Worm (Caenorhabditis elegans) whole organism, midembryonic: Measurements from ENCODE around the gene mbl-1.

ENCODE experiments used
- T22C8.4 ChIP-seq: fragments of 200-800 bp; sonication (Bioruptor generic); IDR thresholded peaks from 2 replicates; pipeline ENCODE4 v1.3.6; 2022; ENCODE audit warnings: missing genetic modification characterization, missing compliant biosample characterization
- cog-1 ChIP-seq: sonication (generic microtip); optimal IDR thresholded peaks from 2 replicates; lab custom pipeline; 2016; ENCODE audit warnings: missing genetic modification characterization, missing compliant biosample characterization

DNA sequence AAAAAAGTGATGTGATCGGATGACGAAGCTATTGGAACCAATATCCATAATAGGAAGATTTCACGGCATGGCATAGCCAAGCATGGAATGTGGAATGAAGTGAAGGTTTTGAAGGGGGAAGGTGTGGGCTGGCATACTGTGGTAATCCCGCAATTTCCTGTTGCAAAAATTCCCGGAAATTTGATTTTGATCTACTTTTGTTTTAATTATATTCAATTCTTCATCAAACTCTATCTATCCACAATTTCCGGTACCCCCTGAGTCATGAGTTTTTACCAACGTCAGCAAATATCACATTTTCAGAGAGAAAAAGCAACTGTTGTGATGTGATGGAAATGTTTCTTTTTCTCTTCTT, 77.0 kb downstream of the mbl-1 start, which contains the start of gene gcy-11:
- TF ChIP-seq cog-1 (tag; lab: Kevin White, UChicago): no peak
- TF ChIP-seq T22C8.4: no peak
